Worm (Caenorhabditis elegans): ENCODE measurements around the gene ndub-6.

ndub-6 gene

ce11 chrIV:11656144-11656780 is 4.1 kb downstream of the ndub-6 start, which contains the start of gene ZK809.5:
Gene ZK809.5, plus strand, starts transcription at chrIV:11656730.
- no peak for TF ChIP-seq madf-10 (tag; optimal IDR thresholded peaks at IDR 0.05)
- no peak for TF ChIP-seq C17E4.6 (GFP tag; IDR thresholded peaks at IDR 0.05)
- no peak for TF ChIP-seq tbx-9 (tag; optimal IDR thresholded peaks at IDR 0.05; ENCODE audit: borderline replicate concordance)
- TF ChIP-seq K12H6.12 (tag; optimal IDR thresholded peaks at IDR 0.05): no peak
- no peak for TF ChIP-seq T26A5.8 (tag; optimal IDR thresholded peaks at IDR 0.05)
- no peak for TF ChIP-seq bed-2 (GFP tag; IDR thresholded peaks at IDR 0.05)
- TF ChIP-seq somi-1 (GFP tag; optimal IDR thresholded peaks at IDR 0.05): no peak
- no peak for TF ChIP-seq Y53F4B.3 (GFP tag; IDR thresholded peaks at IDR 0.05)
- no peak for TF ChIP-seq hlh-12 (tag; optimal IDR thresholded peaks at IDR 0.05)
- TF ChIP-seq F57C9.4 (tag; optimal IDR thresholded peaks at IDR 0.05): no peak
- TF ChIP-seq pbrm-1 (GFP tag; IDR thresholded peaks at IDR 0.05): no peak
- no peak for TF ChIP-seq ccch-3 (GFP tag; optimal IDR thresholded peaks at IDR 0.05)

ce11 chrIV:11659794-11660312 is 7.7 kb downstream of the ndub-6 start, which contains the start of gene ZK792.1:
Gene ZK792.1, plus strand, starts transcription at chrIV:11659844.
- TF ChIP-seq ztf-18 (tag; optimal IDR thresholded peaks at IDR 0.05): no peak
- TF ChIP-seq pha-4 (tag; optimal IDR thresholded peaks at IDR 0.05): no peak
- no peak for TF ChIP-seq Y79H2A.3 (GFP tag; conservative IDR thresholded peaks at IDR 0.05)
- no peak for TF ChIP-seq ccch-3 (GFP tag; optimal IDR thresholded peaks at IDR 0.05)
- no peak for TF ChIP-seq nfya-2 (GFP tag; IDR thresholded peaks at IDR 0.05)
- TF ChIP-seq nhr-90 (tag; optimal IDR thresholded peaks at IDR 0.05): no peak
- TF ChIP-seq lin-40 (tag; optimal IDR thresholded peaks at IDR 0.05): no peak
- no peak for TF ChIP-seq bed-1 (GFP tag; IDR thresholded peaks at IDR 0.05)
- TF ChIP-seq lin-26 (GFP tag; IDR thresholded peaks at IDR 0.05): no peak
- TF ChIP-seq lsl-1 (GFP tag; optimal IDR thresholded peaks at IDR 0.05): peak; percentile 76
- no peak for TF ChIP-seq aptf-2 (GFP tag; conservative IDR thresholded peaks at IDR 0.05)
- peak; percentile 79 for TF ChIP-seq madf-6 (GFP tag; IDR thresholded peaks at IDR 0.05)
- TF ChIP-seq F22D6.2 (tag; optimal IDR thresholded peaks at IDR 0.05): no peak
- TF ChIP-seq efl-1 (GFP tag; optimal IDR thresholded peaks at IDR 0.05): peak; percentile 62
- TF ChIP-seq athp-1 (tag; optimal IDR thresholded peaks at IDR 0.05): no peak
- TF ChIP-seq xnd-1 (tag; optimal IDR thresholded peaks at IDR 0.05): peak; percentile 46
- TF ChIP-seq nfya-1 (tag; optimal IDR thresholded peaks at IDR 0.05; ENCODE audit: borderline replicate concordance, insufficient read depth): no peak
- no peak for TF ChIP-seq Y56A3A.18 (GFP tag; IDR thresholded peaks at IDR 0.05)
- no peak for TF ChIP-seq hlh-26 (GFP tag; conservative IDR thresholded peaks at IDR 0.05)
- no peak for TF ChIP-seq madf-10 (tag; optimal IDR thresholded peaks at IDR 0.05)
- TF ChIP-seq zim-3 (tag; optimal IDR thresholded peaks at IDR 0.05): no peak
- no peak for TF ChIP-seq hmg-1.2 (GFP tag; IDR thresholded peaks at IDR 0.05)
- no peak for TF ChIP-seq dpl-1 (GFP tag; optimal IDR thresholded peaks at IDR 0.05)
- TF ChIP-seq rcor-1 (GFP tag; IDR thresholded peaks at IDR 0.05): no peak
- TF ChIP-seq B0019.2 (GFP tag; conservative IDR thresholded peaks at IDR 0.05): no peak
- no peak for TF ChIP-seq repo-1 (tag; optimal IDR thresholded peaks at IDR 0.05)
- TF ChIP-seq F49E8.2 (tag; optimal IDR thresholded peaks at IDR 0.05; ENCODE audit: insufficient read depth): no peak
- TF ChIP-seq egrh-3 (GFP tag; IDR thresholded peaks at IDR 0.05): no peak
- no peak for TF ChIP-seq ets-4 (GFP tag; optimal IDR thresholded peaks at IDR 0.05)
- TF ChIP-seq somi-1 (GFP tag; optimal IDR thresholded peaks at IDR 0.05): no peak
- no peak for TF ChIP-seq mel-28 (tag; optimal IDR thresholded peaks at IDR 0.05; ENCODE audit: borderline replicate concordance)
- TF ChIP-seq lag-1 (GFP tag; IDR thresholded peaks at IDR 0.05): no peak
- no peak for TF ChIP-seq F10E7.11 (tag; optimal IDR thresholded peaks at IDR 0.05)
- TF ChIP-seq hmg-20 (GFP tag; IDR thresholded peaks at IDR 0.05): no peak
- no peak for TF ChIP-seq rpc-1 (optimal IDR thresholded peaks at IDR 0.05)
- no peak for TF ChIP-seq rpc-1 (tag; optimal IDR thresholded peaks at IDR 0.05)
- no peak for TF ChIP-seq F52B5.7 (tag; optimal IDR thresholded peaks at IDR 0.05)
- no peak for TF ChIP-seq ZK185.1 (tag; optimal IDR thresholded peaks at IDR 0.05; ENCODE audit: poor library complexity, severe bottlenecking)
- TF ChIP-seq bed-2 (GFP tag; IDR thresholded peaks at IDR 0.05): no peak

Data from whole organism, young adult.